Worm (Caenorhabditis elegans): Measurements from ENCODE around the gene T07F10.3.

T07F10.3 gene

ce11 chrV:12906732-12907131, 36.9 kb upstream of the T07F10.3 start, which contains the start of gene ttr-29:
Gene ttr-29, minus strand, starts transcription at chrV:12906832.
- no peak for TF ChIP-seq nhr-28 (tag; optimal IDR thresholded peaks at IDR 0.05)
- peak in 1 of 2 experiments; percentile 18 for TF ChIP-seq unc-62 (GFP tag; optimal IDR thresholded peaks at IDR 0.05 in 1 of 2)
- no peak for TF ChIP-seq unc-62 (tag; optimal IDR thresholded peaks at IDR 0.05)

ce11 chrV:12905074-12905473, 35.2 kb upstream of the T07F10.3 start, which contains the start of gene ttr-28:
Gene ttr-28, minus strand, starts transcription at chrV:12905174.
- TF ChIP-seq madf-5 (GFP tag; IDR thresholded peaks at IDR 0.05) (no peak), F49E8.2 (tag; optimal IDR thresholded peaks at IDR 0.05; ENCODE audit: borderline replicate concordance) (no peak), ama-1 (optimal IDR thresholded peaks at IDR 0.05) (no peak), dmd-6 (GFP tag; IDR thresholded peaks at IDR 0.05) (no peak), unc-62 (GFP tag; optimal IDR thresholded peaks at IDR 0.05 in 1 of 2) (peak in 1 of 2 experiments; percentile 79), unc-62 (tag; optimal IDR thresholded peaks at IDR 0.05) (no peak), ceh-32 (tag; optimal IDR thresholded peaks at IDR 0.05; ENCODE audit: poor library complexity) (no peak), nhr-76 (tag; optimal IDR thresholded peaks at IDR 0.05) (no peak), daf-8 (GFP tag; IDR thresholded peaks at IDR 0.05) (no peak)

ce11 chrV:12904054-12904453, 34.2 kb upstream of the T07F10.3 start, which contains the start of gene ttr-27:
Gene ttr-27, minus strand, starts transcription at chrV:12904098.
- TF ChIP-seq spr-1 (tag; optimal IDR thresholded peaks at IDR 0.05): no peak
- TF ChIP-seq zfp-3 (GFP tag; conservative IDR thresholded peaks at IDR 0.05): no peak
- no peak for TF ChIP-seq sdz-12 (GFP tag; optimal IDR thresholded peaks at IDR 0.05)
- no peak for TF ChIP-seq duxl-1 (tag; optimal IDR thresholded peaks at IDR 0.05; ENCODE audit: poor library complexity)
- no peak for TF ChIP-seq php-3 (GFP tag; IDR thresholded peaks at IDR 0.05)
- no peak for TF ChIP-seq F10B5.3 (tag; optimal IDR thresholded peaks at IDR 0.05)
- no peak for TF ChIP-seq F49E8.2 (tag; optimal IDR thresholded peaks at IDR 0.05; ENCODE audit: borderline replicate concordance)
- TF ChIP-seq dmd-6 (GFP tag; IDR thresholded peaks at IDR 0.05): no peak

ce11 chrV:12901301-12901700, 31.5 kb upstream of the T07F10.3 start:
- TF ChIP-seq unc-130 (GFP tag; optimal IDR thresholded peaks at IDR 0.05): no peak
- TF ChIP-seq zip-2 (tag; optimal IDR thresholded peaks at IDR 0.05): no peak
- TF ChIP-seq set-16 (GFP tag; IDR thresholded peaks at IDR 0.05): no peak
- TF ChIP-seq aha-1 (tag): peak; percentile 49
- TF ChIP-seq ctbp-1 (GFP tag; IDR thresholded peaks at IDR 0.05): no peak
- peak; percentile 46 for TF ChIP-seq ces-1 (GFP tag; optimal IDR thresholded peaks at IDR 0.05)

- TF ChIP-seq skn-1 (tag; optimal IDR thresholded peaks at IDR 0.05) (no peak), cey-2 (tag; optimal IDR thresholded peaks at IDR 0.05; ENCODE audit: borderline replicate concordance, insufficient read depth) (no peak), tag-97 (GFP tag; IDR thresholded peaks at IDR 0.05) (no peak), ceh-20 (GFP tag; IDR thresholded peaks at IDR 0.05) (0 out of 2 replicates have a peak, but pooled peaks have one; percentile 29), lsy-2 (tag; optimal IDR thresholded peaks at IDR 0.05) (peak in 1 of 2 experiments; percentile 17), aha-1 (tag) (peak; percentile 43), unc-62 (GFP tag; optimal IDR thresholded peaks at IDR 0.05 in 1 of 2) (peak in 1 of 2 experiments; percentile 76), unc-62 (tag; optimal IDR thresholded peaks at IDR 0.05) (no peak), Y48G9A.11 (GFP tag; IDR thresholded peaks at IDR 0.05) (no peak), unc-130 (GFP tag; optimal IDR thresholded peaks at IDR 0.05) (no peak), mxl-2 (GFP tag; conservative IDR thresholded peaks at IDR 0.05) (no peak)
Measured at ce11 chrV:12898583-12899232, 28.9 kb upstream of the T07F10.3 start.

- TF ChIP-seq sdz-12 (GFP tag; optimal IDR thresholded peaks at IDR 0.05): no peak
- no peak for TF ChIP-seq nhr-48 (tag; optimal IDR thresholded peaks at IDR 0.05)
- TF ChIP-seq ces-1 (GFP tag; optimal IDR thresholded peaks at IDR 0.05): no peak
- TF ChIP-seq mxl-2 (GFP tag; conservative IDR thresholded peaks at IDR 0.05): no peak
- TF ChIP-seq T26A8.4 (GFP tag; IDR thresholded peaks at IDR 0.05): no peak
- no peak for TF ChIP-seq aha-1 (tag)
- no peak for TF ChIP-seq ctbp-1 (GFP tag; IDR thresholded peaks at IDR 0.05)
- no peak for TF ChIP-seq pqm-1 (tag; optimal IDR thresholded peaks at IDR 0.05)
Measured at ce11 chrV:12897338-12897737, 27.5 kb upstream of the T07F10.3 start.

Data from whole organism, L4 larva.